Worm (Caenorhabditis elegans) whole organism, young adult: ENCODE results near the gene C47E12.13.

ENCODE experiments used
- B0336.3 ChIP-seq: fragments of 200-800 bp; sonication (Bioruptor generic); IDR thresholded peaks from 2 replicates; pipeline ENCODE4 v1.3.6; 2022; ENCODE audit warnings: missing genetic modification characterization, missing compliant biosample characterization
- C17E4.6 ChIP-seq: fragments of 200-800 bp; sonication (Bioruptor generic); IDR thresholded peaks from 2 replicates; pipeline ENCODE4 v1.3.6; 2022; ENCODE audit warnings: missing genetic modification reagents, missing genetic modification characterization, missing compliant biosample characterization
- D2030.7 ChIP-seq: fragments of 200-800 bp; sonication (Bioruptor generic); IDR thresholded peaks from 2 replicates; pipeline ENCODE4 v1.3.6; 2022; ENCODE audit warnings: missing genetic modification reagents, missing genetic modification characterization, missing compliant biosample characterization
- F10E7.11 ChIP-seq: sonication (generic microtip); optimal IDR thresholded peaks from 2 replicates; lab custom pipeline; 2017; ENCODE audit warnings: mild to moderate bottlenecking, missing genetic modification characterization, moderate library complexity, missing compliant biosample characterization
- F22D6.2 ChIP-seq: sonication (generic microtip); optimal IDR thresholded peaks from 2 replicates; lab custom pipeline; 2016; ENCODE audit warnings: mild to moderate bottlenecking, missing genetic modification characterization, missing compliant biosample characterization
- F49E8.2 ChIP-seq: sonication (generic microtip); optimal IDR thresholded peaks from 3 replicates; lab custom pipeline; 2017; ENCODE audit warnings: missing genetic modification characterization, mild to moderate bottlenecking, missing compliant biosample characterization, antibody characterized with exemption, moderate library complexity; ENCODE audit not compliant: insufficient read depth
- F55B11.4 ChIP-seq: sonication (generic microtip); optimal IDR thresholded peaks from 2 replicates; lab custom pipeline; 2016; ENCODE audit warnings: missing compliant biosample characterization, missing genetic modification characterization, borderline replicate concordance; ENCODE audit not compliant: insufficient read depth
- K12H6.12 ChIP-seq: fragments of 200-800 bp; sonication (Bioruptor generic); optimal IDR thresholded peaks from 2 replicates; lab custom pipeline; 2018; ENCODE audit warnings: mild to moderate bottlenecking, missing genetic modification characterization, missing compliant biosample characterization
- T07F8.4 ChIP-seq: sonication (generic microtip); optimal IDR thresholded peaks from 2 replicates; lab custom pipeline; 2016; ENCODE audit warnings: mild to moderate bottlenecking, missing genetic modification characterization, moderate library complexity, missing compliant biosample characterization
- Y79H2A.3 ChIP-seq: fragments of 200-800 bp; sonication (Bioruptor generic); conservative IDR thresholded peaks from 2 replicates; pipeline ENCODE4 v1.3.6; 2022; ENCODE audit warnings: missing genetic modification reagents, missing genetic modification characterization, missing compliant biosample characterization
- aptf-2 ChIP-seq: fragments of 200-800 bp; sonication (Bioruptor generic); conservative IDR thresholded peaks from 2 replicates; pipeline ENCODE4 v1.3.6; 2022; ENCODE audit warnings: missing genetic modification reagents, missing genetic modification characterization, missing compliant biosample characterization
- atf-7 ChIP-seq: sonication (generic microtip); optimal IDR thresholded peaks from 2 replicates; lab custom pipeline; 2017; ENCODE audit warnings: mild to moderate bottlenecking, missing genetic modification characterization, missing compliant biosample characterization
- athp-1 ChIP-seq: sonication (generic microtip); optimal IDR thresholded peaks from 2 replicates; lab custom pipeline; 2017; ENCODE audit warnings: mild to moderate bottlenecking, missing genetic modification characterization, missing compliant biosample characterization
- attf-6 ChIP-seq: fragments of 200-800 bp; sonication (Bioruptor generic); IDR thresholded peaks from 2 replicates; pipeline ENCODE4 v1.3.6; 2022; ENCODE audit warnings: missing genetic modification reagents, missing genetic modification characterization, missing compliant biosample characterization
- bed-2 ChIP-seq: fragments of 200-800 bp; sonication (Bioruptor generic); IDR thresholded peaks from 2 replicates; pipeline ENCODE4 v1.3.6; 2022; ENCODE audit warnings: missing genetic modification reagents, missing genetic modification characterization, missing compliant biosample characterization
- cebp-2 ChIP-seq: fragments of 200-800 bp; sonication (Bioruptor generic); IDR thresholded peaks from 2 replicates; pipeline ENCODE4 v1.3.6; 2022; ENCODE audit warnings: missing genetic modification characterization, missing compliant biosample characterization
- ceh-40 ChIP-seq: fragments of 200-800 bp; sonication (Bioruptor generic); IDR thresholded peaks from 2 replicates; pipeline ENCODE4 v1.3.6; 2022; ENCODE audit warnings: missing genetic modification characterization, missing compliant biosample characterization
- ceh-79 ChIP-seq: sonication (generic microtip); optimal IDR thresholded peaks from 2 replicates; lab custom pipeline; 2017; ENCODE audit warnings: mild to moderate bottlenecking, missing genetic modification characterization, missing compliant biosample characterization
- ceh-91 ChIP-seq: fragments of 200-800 bp; sonication (Bioruptor generic); IDR thresholded peaks from 2 replicates; pipeline ENCODE4 v1.3.6; 2022; ENCODE audit warnings: missing genetic modification reagents, missing genetic modification characterization, missing compliant biosample characterization
- dox-1 ChIP-seq: fragments of 200-800 bp; sonication (Bioruptor generic); IDR thresholded peaks from 2 replicates; pipeline ENCODE4 v1.3.6; 2022; ENCODE audit warnings: missing genetic modification reagents, missing genetic modification characterization, missing compliant biosample characterization
- dpff-1 ChIP-seq: sonication (generic microtip); optimal IDR thresholded peaks from 2 replicates; lab custom pipeline; 2017; ENCODE audit warnings: mild to moderate bottlenecking, missing genetic modification characterization, missing compliant biosample characterization
- dpl-1 ChIP-seq: fragments of 150-350 bp; optimal IDR thresholded peaks from 2 replicates; lab custom pipeline; 2014; ENCODE audit warnings: missing biosample characterization, missing genetic modification reagents, missing genetic modification characterization
- efl-1 ChIP-seq: fragments of 150-350 bp; optimal IDR thresholded peaks from 2 replicates; lab custom pipeline; 2014; ENCODE audit warnings: missing biosample characterization, missing genetic modification reagents, missing genetic modification characterization
- egl-44 ChIP-seq: fragments of 200-800 bp; sonication (Bioruptor generic); IDR thresholded peaks from 2 replicates; pipeline ENCODE4 v1.3.6; 2022; ENCODE audit warnings: missing genetic modification reagents, missing genetic modification characterization, missing compliant biosample characterization
- ekl-4 ChIP-seq: fragments of 200-800 bp; sonication (Bioruptor generic); IDR thresholded peaks from 2 replicates; pipeline ENCODE4 v1.3.6; 2022; ENCODE audit warnings: missing genetic modification reagents, missing genetic modification characterization, missing compliant biosample characterization
- ets-4 ChIP-seq: fragments of 200-800 bp; sonication (Bioruptor generic); optimal IDR thresholded peaks from 2 replicates; lab custom pipeline; 2018; ENCODE audit warnings: mild to moderate bottlenecking, missing genetic modification characterization, missing compliant biosample characterization
- gei-17 ChIP-seq: fragments of 200-800 bp; sonication (Bioruptor generic); optimal IDR thresholded peaks from 2 replicates; lab custom pipeline; 2018; ENCODE audit warnings: mild to moderate bottlenecking, missing genetic modification characterization, missing compliant biosample characterization
- hlh-12 ChIP-seq: sonication (generic microtip); optimal IDR thresholded peaks from 2 replicates; lab custom pipeline; 2016; ENCODE audit warnings: missing genetic modification characterization, missing compliant biosample characterization
- lin-54 ChIP-seq: fragments of 200-800 bp; sonication (Bioruptor generic); optimal IDR thresholded peaks from 2 replicates; lab custom pipeline; 2018; ENCODE audit warnings: mild to moderate bottlenecking, missing genetic modification characterization, missing compliant biosample characterization
- lsy-27 ChIP-seq: sonication (generic microtip); optimal IDR thresholded peaks from 2 replicates; lab custom pipeline; 2017; ENCODE audit warnings: missing genetic modification characterization, mild to moderate bottlenecking, missing compliant biosample characterization, antibody characterized with exemption, missing genotype, borderline replicate concordance; ENCODE audit not compliant: insufficient read depth
- madf-10 ChIP-seq: sonication (generic microtip); optimal IDR thresholded peaks from 2 replicates; lab custom pipeline; 2016; ENCODE audit warnings: mild to moderate bottlenecking, missing genetic modification characterization, missing compliant biosample characterization
- madf-3 ChIP-seq: fragments of 200-800 bp; sonication (Bioruptor generic); IDR thresholded peaks from 2 replicates; pipeline ENCODE4 v1.3.6; 2022; ENCODE audit warnings: missing genetic modification reagents, missing genetic modification characterization, missing compliant biosample characterization
- madf-6 ChIP-seq: fragments of 200-800 bp; sonication (Bioruptor generic); IDR thresholded peaks from 2 replicates; pipeline ENCODE4 v1.3.6; 2022; ENCODE audit warnings: missing genetic modification reagents, missing genetic modification characterization, missing compliant biosample characterization
- madf-8 ChIP-seq: fragments of 200-800 bp; sonication (Bioruptor generic); conservative IDR thresholded peaks from 2 replicates; pipeline ENCODE4 v1.3.6; 2022; ENCODE audit warnings: missing genetic modification reagents, missing genetic modification characterization, missing compliant biosample characterization
- mcd-1 ChIP-seq: fragments of 200-800 bp; sonication (Bioruptor generic); IDR thresholded peaks from 2 replicates; pipeline ENCODE4 v1.3.6; 2022; ENCODE audit warnings: missing genetic modification reagents, missing genetic modification characterization, missing compliant biosample characterization
- mel-28 ChIP-seq: sonication (generic microtip); optimal IDR thresholded peaks from 2 replicates; lab custom pipeline; 2016; ENCODE audit warnings: borderline replicate concordance, mild to moderate bottlenecking, missing genetic modification characterization, missing compliant biosample characterization
- nhr-90 ChIP-seq: sonication (generic microtip); optimal IDR thresholded peaks from 2 replicates; lab custom pipeline; 2016; ENCODE audit warnings: missing genotype, mild to moderate bottlenecking, missing genetic modification characterization, missing compliant biosample characterization
- rec-8 ChIP-seq, 2 experiments: sonication (generic microtip); optimal IDR thresholded peaks; 2 replicates each; lab custom pipeline; 2016; ENCODE audit warnings: mild to moderate bottlenecking in 2 of 2, missing genetic modification characterization in 2 of 2, missing genetic modification reagents in 2 of 2, missing genotype in 2 of 2, missing biosample characterization in 1 of 2, missing compliant biosample characterization in 1 of 2, moderate library complexity in 1 of 2
- sea-2 ChIP-seq: fragments of 200-800 bp; sonication (Bioruptor generic); IDR thresholded peaks from 2 replicates; pipeline ENCODE4 v1.3.6; 2022; ENCODE audit warnings: missing genetic modification characterization, missing compliant biosample characterization
- ztf-26 ChIP-seq: sonication (generic microtip); optimal IDR thresholded peaks from 2 replicates; lab custom pipeline; 2017; ENCODE audit warnings: missing genetic modification characterization, missing compliant biosample characterization
- ztf-6 ChIP-seq: fragments of 200-800 bp; sonication (Bioruptor generic); IDR thresholded peaks from 2 replicates; pipeline ENCODE4 v1.3.6; 2022; ENCODE audit warnings: missing genetic modification reagents, missing genetic modification characterization, missing compliant biosample characterization

C47E12.13 gene

DNA sequence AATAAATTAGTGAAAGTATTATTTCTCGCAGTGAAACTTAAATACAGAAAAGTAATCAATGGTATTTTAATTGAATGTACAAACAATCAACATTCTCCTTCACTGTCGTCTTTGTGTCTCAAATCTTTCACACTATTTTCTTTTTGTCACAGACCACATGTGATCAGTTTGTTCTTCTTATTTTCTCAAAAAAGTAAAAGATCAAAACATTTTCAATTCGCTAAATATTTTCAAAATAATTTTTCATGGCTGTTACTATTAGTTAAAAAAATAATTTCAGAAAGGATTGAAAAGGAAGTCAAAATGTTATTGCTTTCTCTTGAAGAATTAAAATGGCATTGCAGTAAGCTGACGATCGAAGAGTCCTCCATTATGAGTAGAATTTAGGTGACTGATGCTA, 34.1 kb upstream of the C47E12.13 start, which contains the start of gene dhs-31:
Gene dhs-31, minus strand, starts transcription at position 101 of the 400 bp plus-strand sequence.
- TF ChIP-seq F22D6.2 (tag; lab: Kevin White, UChicago) (no peak), gei-17 (no peak), madf-8 (GFP tag; lab: Robert Waterston, UW) (no peak), B0336.3 (no peak), athp-1 (tag; lab: Kevin White, UChicago) (no peak), attf-6 (no peak), ceh-79 (tag; lab: Kevin White, UChicago) (no peak), K12H6.12 (no peak), ztf-26 (tag; lab: Kevin White, UChicago) (no peak), dpff-1 (tag; lab: Kevin White, UChicago) (no peak), D2030.7 (GFP tag; lab: Robert Waterston, UW) (no peak), madf-10 (tag; lab: Kevin White, UChicago) (no peak), ceh-40 (GFP tag; lab: Robert Waterston, UW) (no peak), aptf-2 (no peak), nhr-90 (no peak), egl-44 (no peak), lin-54 (GFP tag; lab: Kevin White, UChicago) (no peak)

DNA sequence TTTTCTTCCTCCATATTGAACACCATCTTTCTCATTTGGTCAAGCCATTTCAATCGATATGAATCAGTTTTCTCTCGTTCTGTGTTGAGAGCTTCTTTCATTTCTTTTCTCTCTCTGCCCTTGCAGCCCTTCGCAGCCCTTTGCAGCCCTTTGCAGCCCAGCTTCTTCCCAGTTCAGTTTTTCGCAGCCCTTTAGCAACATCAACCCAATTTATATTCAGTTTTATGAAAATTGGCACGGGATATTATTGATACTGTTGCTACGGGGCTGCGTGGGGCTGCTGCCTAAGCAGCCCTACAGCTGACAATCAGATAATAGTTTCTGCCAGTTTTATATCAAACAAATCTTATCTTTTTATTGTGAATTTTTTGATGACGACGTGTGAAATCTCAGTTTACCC, 30.3 kb upstream of the C47E12.13 start, which contains the start of gene F44D12.10:
Gene F44D12.10, minus strand, starts transcription at position 101 of the 400 bp plus-strand sequence.
- no peak for TF ChIP-seq rec-8 (tag; optimal IDR thresholded peaks at IDR 0.05; lab: Kevin White, UChicago)
- TF ChIP-seq ceh-91 (GFP tag; lab: Robert Waterston, UW): no peak
- TF ChIP-seq ets-4 (GFP tag; lab: Kevin White, UChicago): no peak
- TF ChIP-seq bed-2 (GFP tag; lab: Robert Waterston, UW): no peak
- TF ChIP-seq mcd-1 (GFP tag; lab: Robert Waterston, UW): no peak
- no peak for TF ChIP-seq dpl-1
- no peak for TF ChIP-seq atf-7 (tag; lab: Kevin White, UChicago)
- TF ChIP-seq cebp-2: no peak
- no peak for TF ChIP-seq madf-3
- no peak for TF ChIP-seq C17E4.6 (GFP tag; lab: Robert Waterston, UW)
- no peak for TF ChIP-seq F49E8.2 (tag; lab: Kevin White, UChicago)
- TF ChIP-seq ztf-6 (GFP tag; lab: Robert Waterston, UW): no peak

DNA sequence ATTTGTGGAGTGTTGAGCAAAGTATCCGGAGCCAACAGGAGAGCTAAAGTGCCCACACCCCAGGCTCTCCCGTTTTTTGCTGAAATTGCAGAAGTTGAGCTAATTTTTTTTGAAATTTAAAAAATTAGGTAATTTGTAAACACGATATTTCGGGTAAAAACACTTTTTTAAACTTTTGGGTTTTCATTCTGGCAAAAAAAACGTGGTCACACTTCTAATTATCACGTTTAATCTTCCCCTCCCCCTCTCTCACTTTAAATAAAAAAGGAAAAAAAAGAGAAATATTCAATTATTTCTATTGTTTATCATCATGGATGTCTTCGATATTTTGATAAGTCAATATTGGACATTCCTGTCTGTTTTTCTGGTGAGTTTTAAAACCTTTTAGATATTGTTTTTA, 26.4 kb upstream of the C47E12.13 start, which contains the start of gene F44D12.6:
Gene F44D12.6, plus strand, starts transcription at position 301 of the 400 bp plus-strand sequence.
- TF ChIP-seq K12H6.12: no peak
- TF ChIP-seq F55B11.4 (tag; lab: Kevin White, UChicago): no peak
- no peak for TF ChIP-seq T07F8.4 (tag; lab: Kevin White, UChicago)
- no peak for TF ChIP-seq F10E7.11 (tag; lab: Kevin White, UChicago)
- no peak for TF ChIP-seq B0336.3
- TF ChIP-seq mel-28 (tag; lab: Kevin White, UChicago): no peak
- TF ChIP-seq madf-6 (GFP tag; lab: Robert Waterston, UW): no peak
- TF ChIP-seq lsy-27: no peak
- TF ChIP-seq efl-1 (GFP tag; lab: Kevin White, UChicago): no peak
- TF ChIP-seq sea-2 (GFP tag; lab: Robert Waterston, UW): no peak
- TF ChIP-seq ztf-26 (tag; lab: Kevin White, UChicago): no peak
- no peak for TF ChIP-seq hlh-12 (tag; lab: Kevin White, UChicago)
- no peak for TF ChIP-seq ekl-4 (GFP tag; lab: Robert Waterston, UW)
- no peak for TF ChIP-seq dox-1
- no peak for TF ChIP-seq Y79H2A.3 (GFP tag; lab: Robert Waterston, UW)
- no peak for TF ChIP-seq C17E4.6 (GFP tag; lab: Robert Waterston, UW)
- TF ChIP-seq rec-8 (tag; optimal IDR thresholded peaks at IDR 0.05; lab: Kevin White, UChicago): no peak
